Worm (Caenorhabditis elegans): Measurements from ENCODE around the gene F59A1.6.

ce11 chrV:17712349-17712748 is 27.4 kb downstream of the F59A1.6 start:
- no peak for TF ChIP-seq nhr-10 (tag; optimal IDR thresholded peaks at IDR 0.05)
- no peak for TF ChIP-seq aly-2 (tag; optimal IDR thresholded peaks at IDR 0.05)
- TF ChIP-seq C34F6.9 (tag; optimal IDR thresholded peaks at IDR 0.05), result no peak
- TF ChIP-seq R02D3.7 (tag; optimal IDR thresholded peaks at IDR 0.05), result no peak
- TF ChIP-seq sma-3 (GFP tag; optimal IDR thresholded peaks at IDR 0.05), result no peak
